Worm (Caenorhabditis elegans) whole organism, mixed stage, embryonic: ENCODE results near the gene faah-3.

Experiments
- M03D4.4 ChIP-seq: sonication (generic microtip); optimal IDR thresholded peaks from 2 replicates; lab custom pipeline; 2017; ENCODE audit warnings: mild to moderate bottlenecking, missing genetic modification characterization, missing compliant biosample characterization
- bed-3 ChIP-seq: fragments of 200-800 bp; sonication (Bioruptor generic); optimal IDR thresholded peaks from 3 replicates; lab custom pipeline; 2018; ENCODE audit warnings: mild to moderate bottlenecking, missing genetic modification characterization, moderate library complexity, missing compliant biosample characterization
- ceh-39 ChIP-seq: fragments of 150-350 bp; optimal IDR thresholded peaks from 2 replicates; lab custom pipeline; 2014; ENCODE audit warnings: missing biosample characterization, missing genetic modification characterization
- ceh-43 ChIP-seq: fragments of 200-800 bp; sonication (Bioruptor generic); optimal IDR thresholded peaks from 2 replicates; lab custom pipeline; 2018; ENCODE audit warnings: mild to moderate bottlenecking, missing genetic modification characterization, moderate library complexity, missing compliant biosample characterization
- ceh-83 ChIP-seq: fragments of 200-800 bp; sonication (Bioruptor generic); optimal IDR thresholded peaks from 2 replicates; lab custom pipeline; 2018; ENCODE audit warnings: mild to moderate bottlenecking, missing genetic modification characterization, missing compliant biosample characterization
- ces-1 ChIP-seq: fragments of 150-350 bp; optimal IDR thresholded peaks from 2 replicates; lab custom pipeline; 2014; ENCODE audit warnings: missing biosample characterization, missing genetic modification reagents, missing genetic modification characterization
- cnd-1 ChIP-seq: fragments of 200-800 bp; sonication (Bioruptor generic); optimal IDR thresholded peaks from 2 replicates; lab custom pipeline; 2018; ENCODE audit warnings: mild to moderate bottlenecking, missing genetic modification characterization, missing compliant biosample characterization
- elt-1 ChIP-seq: sonication (generic microtip); optimal IDR thresholded peaks from 2 replicates; lab custom pipeline; 2017; ENCODE audit warnings: missing genetic modification characterization, mild to moderate bottlenecking, missing compliant biosample characterization, antibody characterized with exemption, moderate library complexity, borderline replicate concordance; ENCODE audit not compliant: insufficient read depth
- elt-3 ChIP-seq: fragments of 150-350 bp; optimal IDR thresholded peaks from 2 replicates; lab custom pipeline; 2014; ENCODE audit warnings: missing biosample characterization, missing genetic modification characterization
- flh-1 ChIP-seq: fragments of 200-800 bp; sonication (Bioruptor generic); optimal IDR thresholded peaks from 2 replicates; lab custom pipeline; 2018; ENCODE audit warnings: mild to moderate bottlenecking, missing genetic modification characterization, moderate library complexity, missing compliant biosample characterization
- ham-2 ChIP-seq: fragments of 200-800 bp; sonication (Bioruptor generic); optimal IDR thresholded peaks from 2 replicates; lab custom pipeline; 2018; ENCODE audit warnings: mild to moderate bottlenecking, missing genetic modification characterization, missing compliant biosample characterization
- hlh-1 ChIP-seq: fragments of 150-350 bp; optimal IDR thresholded peaks from 2 replicates; lab custom pipeline; 2014; ENCODE audit warnings: missing biosample characterization, missing genetic modification reagents, missing genetic modification characterization
- lin-32 ChIP-seq: fragments of 200-800 bp; sonication (Bioruptor generic); optimal IDR thresholded peaks from 2 replicates; lab custom pipeline; 2018; ENCODE audit warnings: mild to moderate bottlenecking, missing genetic modification characterization, missing compliant biosample characterization
- lsy-2 ChIP-seq: fragments of 150-350 bp; optimal IDR thresholded peaks from 2 replicates; lab custom pipeline; 2014; ENCODE audit warnings: missing biosample characterization, missing genetic modification characterization
- mab-5 ChIP-seq: fragments of 150-350 bp; optimal IDR thresholded peaks from 2 replicates; lab custom pipeline; 2014; ENCODE audit warnings: missing biosample characterization, missing genetic modification characterization
- mep-1 ChIP-seq: fragments of 150-350 bp; optimal IDR thresholded peaks from 2 replicates; lab custom pipeline; 2017; ENCODE audit warnings: missing biosample characterization, missing genetic modification reagents, missing genetic modification characterization, inconsistent platforms
- mls-2 ChIP-seq: sonication (generic microtip); optimal IDR thresholded peaks from 2 replicates; lab custom pipeline; 2016; ENCODE audit warnings: mild to moderate bottlenecking, missing genetic modification characterization, moderate library complexity, missing compliant biosample characterization
- nhr-12 ChIP-seq: fragments of 150-350 bp; optimal IDR thresholded peaks from 2 replicates; lab custom pipeline; 2014; ENCODE audit warnings: missing biosample characterization, missing genetic modification characterization
- nhr-2 ChIP-seq: fragments of 150-350 bp; optimal IDR thresholded peaks from 2 replicates; lab custom pipeline; 2014; ENCODE audit warnings: missing biosample characterization, missing genetic modification characterization
- nhr-76 ChIP-seq: sonication (generic microtip); optimal IDR thresholded peaks from 2 replicates; lab custom pipeline; 2017; ENCODE audit warnings: missing biosample characterization, missing genetic modification characterization
- pha-4 ChIP-seq: fragments of 150-350 bp; optimal IDR thresholded peaks from 2 replicates; lab custom pipeline; 2018; ENCODE audit warnings: missing biosample characterization, missing genetic modification reagents, missing genetic modification characterization
- sem-2 ChIP-seq: fragments of 200-800 bp; sonication (Bioruptor generic); optimal IDR thresholded peaks from 2 replicates; lab custom pipeline; 2018; ENCODE audit warnings: mild to moderate bottlenecking, missing genetic modification characterization, missing compliant biosample characterization
- snpc-4 ChIP-seq: fragments of 150-350 bp; optimal IDR thresholded peaks from 2 replicates; lab custom pipeline; 2014; ENCODE audit warnings: missing biosample characterization, missing genetic modification characterization
- unc-39 ChIP-seq: fragments of 150-350 bp; optimal IDR thresholded peaks from 2 replicates; lab custom pipeline; 2014; ENCODE audit warnings: missing biosample characterization, missing genetic modification characterization
- unc-62 ChIP-seq: fragments of 150-350 bp; optimal IDR thresholded peaks from 2 replicates; lab custom pipeline; 2014; ENCODE audit warnings: missing biosample characterization, missing genetic modification reagents, missing genetic modification characterization
- zip-8 ChIP-seq: fragments of 150-350 bp; optimal IDR thresholded peaks from 2 replicates; lab custom pipeline; 2014; ENCODE audit warnings: missing biosample characterization, missing genetic modification characterization

faah-3 gene

ce11 chrIV:945601-946000 is at the start of gene faah-3:
Gene faah-3, minus strand, starts transcription at chrIV:945653.
- no peak for TF ChIP-seq hlh-1
- no peak for TF ChIP-seq snpc-4 (tag; lab: Kevin White, UChicago)
- no peak for TF ChIP-seq ceh-39 (tag; lab: Kevin White, UChicago)
- no peak for TF ChIP-seq ham-2
- no peak for TF ChIP-seq zip-8 (tag; lab: Kevin White, UChicago)
- no peak for TF ChIP-seq unc-62
- no peak for TF ChIP-seq ceh-83 (GFP tag; lab: Kevin White, UChicago)
- TF ChIP-seq M03D4.4, result no peak
- TF ChIP-seq mls-2 (tag; lab: Kevin White, UChicago), result no peak
- TF ChIP-seq unc-39, result no peak
- TF ChIP-seq sem-2 (GFP tag; lab: Kevin White, UChicago), result no peak
- no peak for TF ChIP-seq mep-1 (tag; lab: Kevin White, UChicago)
- TF ChIP-seq lsy-2, result no peak
- no peak for TF ChIP-seq ces-1
- TF ChIP-seq bed-3 (GFP tag; lab: Kevin White, UChicago), result no peak
- no peak for TF ChIP-seq cnd-1
- TF ChIP-seq nhr-12 (tag; lab: Kevin White, UChicago), result no peak
- TF ChIP-seq elt-3, result no peak
- TF ChIP-seq nhr-76, result no peak
- no peak for TF ChIP-seq flh-1 (GFP tag; lab: Kevin White, UChicago)

- TF ChIP-seq mab-5 (tag; lab: Kevin White, UChicago) (no peak), nhr-76 (no peak), mep-1 (tag; lab: Kevin White, UChicago) (no peak), elt-3 (no peak), snpc-4 (tag; lab: Kevin White, UChicago) (no peak), pha-4 (tag; lab: Kevin White, UChicago) (no peak), nhr-2 (no peak), unc-39 (no peak), flh-1 (GFP tag; lab: Kevin White, UChicago) (no peak), M03D4.4 (no peak), elt-1 (tag; lab: Kevin White, UChicago) (no peak), ham-2 (no peak), lsy-2 (no peak)
Observed at ce11 chrIV:991647-992400, 46.4 kb upstream of the faah-3 start, which contains the start of gene lep-2. Gene lep-2, plus strand, starts transcription at chrIV:992283.

- no peak for TF ChIP-seq ceh-39 (tag; lab: Kevin White, UChicago)
- no peak for TF ChIP-seq bed-3 (GFP tag; lab: Kevin White, UChicago)
- no peak for TF ChIP-seq sem-2 (GFP tag; lab: Kevin White, UChicago)
- no peak for TF ChIP-seq flh-1 (GFP tag; lab: Kevin White, UChicago)
- no peak for TF ChIP-seq ceh-83 (GFP tag; lab: Kevin White, UChicago)
- TF ChIP-seq mls-2 (tag; lab: Kevin White, UChicago), result no peak
- TF ChIP-seq nhr-12 (tag; lab: Kevin White, UChicago), result no peak
- no peak for TF ChIP-seq unc-39
- TF ChIP-seq mep-1 (tag; lab: Kevin White, UChicago), result no peak
- TF ChIP-seq mab-5 (tag; lab: Kevin White, UChicago), result no peak
- no peak for TF ChIP-seq hlh-1
- TF ChIP-seq, all 35 proteins: peak for 0
Observed at ce11 chrIV:991181-991642, 45.8 kb upstream of the faah-3 start.

- no peak for TF ChIP-seq M03D4.4
Observed at ce11 chrIV:990352-990751, 44.9 kb upstream of the faah-3 start, which contains the start of gene egrh-2. Gene egrh-2, minus strand, starts transcription at chrIV:990452.

ce11 chrIV:983558-983957 is 38.1 kb upstream of the faah-3 start:
- no peak for TF ChIP-seq flh-1 (GFP tag; lab: Kevin White, UChicago)
- TF ChIP-seq ces-1, result no peak
- TF ChIP-seq lsy-2, result no peak
- TF ChIP-seq ham-2, result no peak
- no peak for TF ChIP-seq mep-1 (tag; lab: Kevin White, UChicago)
- no peak for TF ChIP-seq ceh-83 (GFP tag; lab: Kevin White, UChicago)
- TF ChIP-seq ceh-43, result no peak
- TF ChIP-seq ceh-39 (tag; lab: Kevin White, UChicago), result no peak
- no peak for TF ChIP-seq M03D4.4
- no peak for TF ChIP-seq lin-32
- no peak for TF ChIP-seq snpc-4 (tag; lab: Kevin White, UChicago)
- no peak for TF ChIP-seq mls-2 (tag; lab: Kevin White, UChicago)
- no peak for TF ChIP-seq cnd-1

DNA sequence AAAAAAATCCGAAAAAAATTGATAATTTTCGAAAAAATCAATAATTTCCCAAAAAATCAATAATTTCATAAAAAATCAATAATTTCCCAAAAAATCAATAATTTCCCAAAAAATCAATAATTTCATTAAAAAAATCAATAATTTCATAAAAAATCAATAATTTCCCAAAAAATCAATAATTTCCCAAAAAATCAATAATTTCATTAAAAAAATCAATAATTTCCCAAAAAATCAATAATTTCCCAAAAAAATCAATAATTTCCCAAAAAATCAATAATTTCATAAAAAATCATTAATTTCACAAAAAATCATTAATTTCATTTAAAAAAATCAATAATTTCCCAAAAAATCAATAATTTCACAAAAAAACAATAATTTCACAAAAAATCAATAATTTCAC is 32.3 kb upstream of the faah-3 start:
- TF ChIP-seq ces-1, result peak; percentile 58
